Fruit fly (Drosophila melanogaster) whole organism, adult: ENCODE measurements around the gene CG13972.
A peak's percentile ranks its signal among the peaks of the same experiment; 100 is the strongest.

Source experiments
- CG12768 ChIP-seq: fragments of 200-800 bp; sonication (Bioruptor generic); optimal IDR thresholded peaks from 2 replicates; lab custom pipeline; 2017; ENCODE audit warnings: missing biosample characterization, missing genetic modification characterization, mild to moderate bottlenecking, moderate library complexity, missing genetic modification reagents
- CG14711 ChIP-seq: fragments of 200-800 bp; sonication (Bioruptor generic); optimal IDR thresholded peaks from 2 replicates; lab custom pipeline; 2018; ENCODE audit warnings: missing biosample characterization, mild to moderate bottlenecking, missing genetic modification characterization, moderate library complexity
- CG1620 ChIP-seq: fragments of 200-800 bp; sonication (Bioruptor generic); optimal IDR thresholded peaks from 2 replicates; lab custom pipeline; 2016; ENCODE audit warnings: missing biosample characterization, missing genetic modification characterization
- CG5204 ChIP-seq: fragments of 200-800 bp; sonication (Bioruptor generic); optimal IDR thresholded peaks from 2 replicates; lab custom pipeline; 2016; ENCODE audit warnings: missing biosample characterization, missing genetic modification characterization
- CG7045 ChIP-seq: fragments of 200-800 bp; sonication (Bioruptor generic); optimal IDR thresholded peaks from 2 replicates; lab custom pipeline; 2017; ENCODE audit warnings: missing biosample characterization, mild to moderate bottlenecking, missing genetic modification characterization
- kay ChIP-seq: fragments of 200-800 bp; sonication (Bioruptor generic); peaks from one replicate; lab custom pipeline; 2016; ENCODE audit warnings: missing biosample characterization, missing genetic modification characterization, borderline replicate concordance
- tj ChIP-seq: fragments of 200-800 bp; sonication (Bioruptor generic); optimal IDR thresholded peaks from 3 replicates; lab custom pipeline; 2017; ENCODE audit warnings: missing biosample characterization, mild to moderate bottlenecking, missing genetic modification characterization, moderate library complexity
- toe ChIP-seq: fragments of 200-800 bp; sonication (Bioruptor generic); optimal IDR thresholded peaks from 2 replicates; lab custom pipeline; 2016; ENCODE audit warnings: missing biosample characterization, missing genetic modification characterization

dm6 chr3R:27478375-27478774 is 38.7 kb downstream of the CG13972 start, which contains the start of gene Cyp6a18:
- no peak for TF ChIP-seq CG1620 (GFP tag; lab: Kevin White, UChicago)
- no peak for TF ChIP-seq tj
- TF ChIP-seq CG7045 (GFP tag; lab: Kevin White, UChicago), result no peak
- TF ChIP-seq CG12768, result no peak
- no peak for TF ChIP-seq CG14711 (tag; lab: Kevin White, UChicago)
- TF ChIP-seq kay, result no peak
- peak; percentile 3 for TF ChIP-seq toe (GFP tag; lab: Kevin White, UChicago)
- TF ChIP-seq CG5204 (GFP tag; lab: Kevin White, UChicago), result no peak
